Fruit fly (Drosophila melanogaster) whole organism, embryonic: ENCODE measurements around the gene CG31997.
A peak's percentile ranks its signal among the peaks of the same experiment; 100 is the strongest.

Source experiments
- CG1647 ChIP-seq: fragments of 200-800 bp; sonication (Bioruptor generic); optimal IDR thresholded peaks from 3 replicates; lab custom pipeline; 2016; ENCODE audit warnings: missing biosample characterization, missing genetic modification characterization
- CG6854 ChIP-seq: fragments of 200-800 bp; sonication (Bioruptor generic); optimal IDR thresholded peaks from 3 replicates; lab custom pipeline; 2017; ENCODE audit warnings: missing biosample characterization, mild to moderate bottlenecking, missing genetic modification characterization
- Spps ChIP-seq: fragments of 200-800 bp; sonication (Bioruptor generic); optimal IDR thresholded peaks from 2 replicates; lab custom pipeline; 2018; ENCODE audit warnings: missing biosample characterization, mild to moderate bottlenecking, missing genetic modification characterization
- Ssrp ChIP-seq: fragments of 200-800 bp; sonication (Bioruptor generic); optimal IDR thresholded peaks from 2 replicates; lab custom pipeline; 2018; ENCODE audit warnings: missing biosample characterization, mild to moderate bottlenecking, missing genetic modification characterization, moderate library complexity
- al ChIP-seq: fragments of 200-800 bp; sonication (Bioruptor generic); IDR thresholded peaks from 2 replicates; pipeline ENCODE4 v1.3.6; 2022; ENCODE audit warnings: missing biosample characterization, missing genetic modification characterization
- jing ChIP-seq: fragments of 200-800 bp; sonication (Bioruptor generic); optimal IDR thresholded peaks from 2 replicates; lab custom pipeline; 2018; ENCODE audit warnings: missing biosample characterization, mild to moderate bottlenecking, missing genetic modification characterization
- kay ChIP-seq: fragments of 200-800 bp; sonication (Bioruptor generic); optimal IDR thresholded peaks from 2 replicates; lab custom pipeline; 2016; ENCODE audit warnings: missing biosample characterization, missing genetic modification characterization
- rib ChIP-seq: fragments of 200-800 bp; sonication (Bioruptor generic); IDR thresholded peaks from 2 replicates; pipeline ENCODE4 v1.3.6; 2022; ENCODE audit warnings: missing biosample characterization, missing genetic modification characterization
- tll ChIP-seq, 2 experiments: fragments of 200-800 bp in 1 of 2; fragments of >200 bp in 1 of 2; sonication (Bioruptor generic) in 1 of 2; optimal IDR thresholded peaks; 2 replicates each; lab custom pipeline; 2017 to 2019; ENCODE audit warnings: missing biosample characterization in 2 of 2, missing genetic modification characterization in 2 of 2, mild to moderate bottlenecking in 1 of 2, moderate library complexity in 1 of 2
- trem ChIP-seq: fragments of 200-800 bp; optimal IDR thresholded peaks from 3 replicates; lab custom pipeline; 2019; ENCODE audit warnings: missing biosample characterization, mild to moderate bottlenecking, missing genetic modification characterization, moderate library complexity
- wdn ChIP-seq: fragments of 200-800 bp; sonication (Bioruptor generic); IDR thresholded peaks from 2 replicates; pipeline ENCODE4 v1.3.6; 2022; ENCODE audit warnings: missing biosample characterization, missing genetic modification characterization
- zen2 ChIP-seq: fragments of 200-800 bp; sonication (Bioruptor generic); IDR thresholded peaks from 3 replicates; pipeline ENCODE4 v1.3.6; 2022; ENCODE audit warnings: missing biosample characterization, missing genetic modification characterization; ENCODE audit not compliant: partially characterized antibody

- TF ChIP-seq tll (GFP tag; optimal IDR thresholded peaks at IDR 0.05; lab: Kevin White, UChicago) (no peak), wdn (GFP tag; lab: Robert Waterston, UW) (no peak), zen2 (no peak), Ssrp (no peak), jing (no peak), kay (GFP tag; lab: Kevin White, UChicago) (no peak), al (GFP tag; lab: Robert Waterston, UW) (no peak), CG1647 (no peak), rib (GFP tag; lab: Robert Waterston, UW) (no peak), Spps (no peak), trem (peak; percentile 1), CG6854 (GFP tag; lab: Kevin White, UChicago) (no peak)
Observed at dm6 chr4:129644-130272, 26.1 kb downstream of the CG31997 start, which contains the start of gene Ank.
